Worm (Caenorhabditis elegans) whole organism, L3 larva: Measurements from ENCODE around the gene C38C3.6.

Experiments used
- R02D3.7 ChIP-seq: fragments of 150-350 bp; optimal IDR thresholded peaks from 2 replicates; lab custom pipeline; 2014; ENCODE audit warnings: missing biosample characterization, missing genetic modification characterization
- ama-1 ChIP-seq: fragments of 150-350 bp; optimal IDR thresholded peaks from 2 replicates; lab custom pipeline; 2018
- ceh-16 ChIP-seq: sonication (generic microtip); optimal IDR thresholded peaks from 2 replicates; lab custom pipeline; 2017; ENCODE audit warnings: missing biosample characterization, missing genetic modification characterization
- ceh-28 ChIP-seq: fragments of 150-350 bp; optimal IDR thresholded peaks from 2 replicates; lab custom pipeline; 2014; ENCODE audit warnings: missing biosample characterization, missing genetic modification reagents, missing genetic modification characterization
- ceh-82 ChIP-seq: fragments of 150-350 bp; optimal IDR thresholded peaks from 2 replicates; lab custom pipeline; 2014; ENCODE audit warnings: missing biosample characterization, missing genetic modification characterization
- ceh-9 ChIP-seq: sonication (generic microtip); optimal IDR thresholded peaks from 2 replicates; lab custom pipeline; 2018; ENCODE audit warnings: missing biosample characterization, missing genetic modification characterization
- egl-27 ChIP-seq: sonication (generic microtip); optimal IDR thresholded peaks from 4 replicates; lab custom pipeline; 2017; ENCODE audit warnings: missing biosample characterization, missing genetic modification reagents, missing genetic modification characterization
- egl-5 ChIP-seq: fragments of 150-350 bp; optimal IDR thresholded peaks from 2 replicates; lab custom pipeline; 2017; ENCODE audit warnings: missing biosample characterization, missing genetic modification reagents, missing genetic modification characterization, inconsistent platforms
- elt-2 ChIP-seq: sonication (generic microtip); optimal IDR thresholded peaks from 2 replicates; lab custom pipeline; 2016; ENCODE audit warnings: missing genetic modification reagents, mild to moderate bottlenecking, missing genetic modification characterization, missing compliant biosample characterization
- elt-3 ChIP-seq, 3 experiments: fragments of 150-350 bp in 1 of 3; sonication (generic microtip) in 2 of 3; optimal IDR thresholded peaks; 2 replicates in 2 of 3; 4 replicates in 1 of 3; lab custom pipeline; 2014 to 2017; ENCODE audit warnings: missing biosample characterization in 3 of 3, missing genetic modification characterization in 3 of 3
- fkh-10 ChIP-seq: sonication (generic microtip); optimal IDR thresholded peaks from 2 replicates; lab custom pipeline; 2017; ENCODE audit warnings: missing biosample characterization, missing genetic modification reagents, missing genetic modification characterization
- fkh-2 ChIP-seq: fragments of 150-350 bp; optimal IDR thresholded peaks from 2 replicates; lab custom pipeline; 2014; ENCODE audit warnings: missing biosample characterization, missing genetic modification reagents, missing genetic modification characterization
- hmg-11 ChIP-seq: sonication (generic microtip); optimal IDR thresholded peaks from 2 replicates; lab custom pipeline; 2016; ENCODE audit warnings: missing genetic modification characterization, missing compliant biosample characterization
- jun-1 ChIP-seq: fragments of 150-350 bp; optimal IDR thresholded peaks from 2 replicates; lab custom pipeline; 2014; ENCODE audit warnings: missing biosample characterization, missing genetic modification reagents, missing genetic modification characterization
- lsy-12 ChIP-seq: sonication (generic microtip); optimal IDR thresholded peaks from 2 replicates; lab custom pipeline; 2016; ENCODE audit warnings: mild to moderate bottlenecking, missing genetic modification characterization, missing compliant biosample characterization
- mdl-1 ChIP-seq: fragments of 150-350 bp; optimal IDR thresholded peaks from 2 replicates; lab custom pipeline; 2014; ENCODE audit warnings: missing biosample characterization, missing genetic modification characterization
- nfya-1 ChIP-seq: sonication (generic microtip); optimal IDR thresholded peaks from 2 replicates; lab custom pipeline; 2017; ENCODE audit warnings: missing genetic modification characterization, mild to moderate bottlenecking, missing compliant biosample characterization, antibody characterized with exemption, moderate library complexity; ENCODE audit not compliant: insufficient read depth
- nhr-12 ChIP-seq: fragments of 150-350 bp; optimal IDR thresholded peaks from 2 replicates; lab custom pipeline; 2014; ENCODE audit warnings: missing biosample characterization, missing genetic modification characterization
- nhr-23 ChIP-seq: fragments of 150-350 bp; optimal IDR thresholded peaks from 2 replicates; lab custom pipeline; 2014; ENCODE audit warnings: missing biosample characterization, missing genetic modification reagents, missing genetic modification characterization
- nhr-237 ChIP-seq: fragments of 150-350 bp; optimal IDR thresholded peaks from 2 replicates; lab custom pipeline; 2014; ENCODE audit warnings: missing biosample characterization, missing genetic modification characterization
- nhr-28 ChIP-seq: fragments of 150-350 bp; optimal IDR thresholded peaks from 2 replicates; lab custom pipeline; 2014; ENCODE audit warnings: missing biosample characterization, missing genetic modification characterization
- nhr-43 ChIP-seq: sonication (generic microtip); optimal IDR thresholded peaks from 2 replicates; lab custom pipeline; 2016; ENCODE audit warnings: mild to moderate bottlenecking, missing genetic modification characterization, missing compliant biosample characterization; ENCODE audit not compliant: poor library complexity, severe bottlenecking
- nhr-67 ChIP-seq: fragments of 150-350 bp; optimal IDR thresholded peaks from 2 replicates; lab custom pipeline; 2014; ENCODE audit warnings: missing biosample characterization, missing genetic modification characterization
- nhr-76 ChIP-seq: fragments of 150-350 bp; sonication (generic microtip); optimal IDR thresholded peaks from 5 replicates; lab custom pipeline; 2014; ENCODE audit warnings: missing biosample characterization, missing genetic modification characterization
- nhr-77 ChIP-seq: fragments of 150-350 bp; optimal IDR thresholded peaks from 2 replicates; lab custom pipeline; 2014; ENCODE audit warnings: missing biosample characterization, missing genetic modification characterization
- pha-4 ChIP-seq: fragments of 150-350 bp; optimal IDR thresholded peaks from 2 replicates; lab custom pipeline; 2014; ENCODE audit warnings: missing biosample characterization, missing genetic modification reagents, missing genetic modification characterization
- pqm-1 ChIP-seq: fragments of 150-350 bp; optimal IDR thresholded peaks from 2 replicates; lab custom pipeline; 2017; ENCODE audit warnings: missing biosample characterization, missing genetic modification characterization, inconsistent platforms
- tbx-2 ChIP-seq: sonication (generic microtip); optimal IDR thresholded peaks from 2 replicates; lab custom pipeline; 2016; ENCODE audit warnings: mild to moderate bottlenecking, missing genetic modification characterization, missing compliant biosample characterization
- unc-39 ChIP-seq: sonication (generic microtip); optimal IDR thresholded peaks from 4 replicates; lab custom pipeline; 2017; ENCODE audit warnings: missing biosample characterization, missing genetic modification characterization
- zag-1 ChIP-seq: fragments of 150-350 bp; optimal IDR thresholded peaks from 2 replicates; lab custom pipeline; 2014; ENCODE audit warnings: missing biosample characterization, missing genetic modification characterization
- ztf-4 ChIP-seq: fragments of 150-350 bp; optimal IDR thresholded peaks from 2 replicates; lab custom pipeline; 2014; ENCODE audit warnings: missing biosample characterization, missing genetic modification characterization

Gene C38C3.6

DNA sequence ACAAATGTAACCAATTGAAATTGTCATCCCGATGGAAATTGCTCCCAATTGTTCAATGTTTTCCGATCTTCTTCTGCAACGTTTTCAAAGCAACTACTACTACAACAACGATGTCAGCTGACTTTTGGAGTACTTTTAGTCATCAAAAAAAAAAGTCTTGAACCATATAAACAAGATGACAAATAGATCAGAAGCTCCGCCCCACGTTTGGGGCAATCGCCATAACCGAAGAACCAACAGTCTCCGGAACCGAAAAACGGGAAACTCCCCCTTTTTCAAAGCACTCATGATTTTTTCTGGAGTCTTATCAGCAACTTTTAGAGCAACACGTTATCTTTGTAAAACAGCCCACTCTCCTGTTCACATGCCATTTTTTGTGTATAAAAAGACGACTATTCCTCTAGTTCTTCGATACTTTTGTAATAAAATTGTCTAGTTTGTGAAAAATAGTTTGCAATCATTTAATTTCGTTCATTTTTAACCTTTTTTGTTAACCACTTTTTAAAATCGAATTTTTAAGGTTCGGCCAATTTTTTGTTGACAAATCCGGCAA lies 32.0 kb downstream of the C38C3.6 start:
- no peak for TF ChIP-seq ceh-16 (tag; lab: Kevin White, UChicago)
- no peak for TF ChIP-seq nhr-76
- peak; percentile 85 for TF ChIP-seq elt-2 (tag; lab: Kevin White, UChicago)
- TF ChIP-seq pqm-1 (tag; lab: Kevin White, UChicago): peak; percentile 96
- peak; percentile 64 for TF ChIP-seq jun-1 (tag; lab: Kevin White, UChicago)
- peak; percentile 67 for TF ChIP-seq pha-4 (tag; lab: Kevin White, UChicago)
- no peak for TF ChIP-seq lsy-12 (tag; lab: Kevin White, UChicago)
- no peak for TF ChIP-seq elt-3 (tag; optimal IDR thresholded peaks at IDR 0.05; lab: Kevin White, UChicago)
- TF ChIP-seq hmg-11 (tag; lab: Kevin White, UChicago): no peak
- no peak for TF ChIP-seq nhr-28 (tag; lab: Kevin White, UChicago)

DNA sequence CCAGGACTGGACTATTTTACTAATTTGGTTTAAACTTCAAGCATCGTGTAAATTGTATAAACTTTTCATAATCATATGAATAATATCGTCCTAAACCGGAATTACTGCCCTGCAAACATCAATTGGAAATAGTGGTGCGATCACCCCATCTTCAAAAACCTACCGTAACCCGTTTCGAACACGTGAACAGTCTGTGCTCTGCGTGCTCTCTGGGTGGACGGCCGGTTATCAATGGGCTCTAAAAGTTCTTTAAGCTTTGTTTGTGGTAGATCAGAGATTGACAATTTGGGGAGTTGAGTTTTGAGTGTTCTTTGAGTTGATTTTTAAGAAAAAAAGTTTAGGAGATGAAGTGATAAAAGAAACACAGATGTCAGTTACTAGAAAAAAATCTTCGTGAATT lies 34.8 kb downstream of the C38C3.6 start:
- TF ChIP-seq unc-39 (tag; lab: Kevin White, UChicago) (no peak), pqm-1 (tag; lab: Kevin White, UChicago) (peak; percentile 98), ceh-28 (tag; lab: Kevin White, UChicago) (peak; percentile 20), elt-2 (tag; lab: Kevin White, UChicago) (peak; percentile 82), pha-4 (tag; lab: Kevin White, UChicago) (peak; percentile 64), nhr-43 (tag; lab: Kevin White, UChicago) (no peak), mdl-1 (tag; lab: Kevin White, UChicago) (no peak), jun-1 (tag; lab: Kevin White, UChicago) (peak; percentile 72)

DNA sequence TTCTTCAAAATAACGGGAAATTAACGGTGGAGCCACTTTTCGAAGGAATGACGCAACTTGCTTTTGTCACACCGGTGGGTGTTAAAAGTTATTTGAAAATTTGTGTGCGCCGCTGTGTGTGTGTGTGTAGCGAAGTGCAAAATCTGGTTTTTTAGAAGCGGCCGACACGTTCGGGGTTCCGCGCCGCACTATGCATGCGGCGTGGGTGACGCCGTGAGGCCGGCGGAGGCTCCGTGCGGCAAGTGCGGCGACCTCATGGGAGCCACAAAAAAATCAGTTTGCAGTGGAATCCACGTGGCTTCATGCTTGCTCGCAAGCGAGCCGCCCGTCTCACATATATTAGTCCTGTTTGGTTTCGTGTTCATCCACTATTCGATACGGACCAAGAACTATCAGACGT lies 36.1 kb downstream of the C38C3.6 start:
- TF ChIP-seq ceh-9 (tag; lab: Kevin White, UChicago) (no peak), nhr-76 (no peak), ceh-82 (tag; lab: Kevin White, UChicago) (no peak), ama-1 (lab: Kevin White, UChicago) (no peak)

DNA sequence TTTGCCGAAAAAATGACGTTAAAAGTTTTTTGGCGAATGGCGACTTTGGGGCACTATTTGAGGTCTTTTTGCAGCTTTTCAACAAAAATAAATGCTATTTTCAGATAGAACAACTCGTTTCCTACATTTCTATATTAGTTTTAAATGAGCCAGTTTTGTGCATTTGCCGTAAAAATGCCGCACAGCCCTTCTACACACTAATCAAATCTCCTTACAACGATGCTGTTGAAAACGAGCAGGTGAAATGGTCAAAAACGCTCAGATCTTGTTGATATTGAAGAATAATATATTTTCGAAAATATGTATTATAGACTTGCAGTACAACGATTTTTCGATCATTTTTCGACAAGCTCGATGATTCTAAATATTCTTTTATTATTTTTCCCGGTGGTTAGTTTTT lies 36.6 kb downstream of the C38C3.6 start, which contains the start of gene chil-14:
chil-14 (plus strand) TSS at position 301 of the 400 bp plus-strand sequence.
- no peak for TF ChIP-seq nhr-28 (tag; lab: Kevin White, UChicago)
- no peak for TF ChIP-seq egl-5 (tag; lab: Kevin White, UChicago)
- TF ChIP-seq ceh-9 (tag; lab: Kevin White, UChicago): no peak

DNA sequence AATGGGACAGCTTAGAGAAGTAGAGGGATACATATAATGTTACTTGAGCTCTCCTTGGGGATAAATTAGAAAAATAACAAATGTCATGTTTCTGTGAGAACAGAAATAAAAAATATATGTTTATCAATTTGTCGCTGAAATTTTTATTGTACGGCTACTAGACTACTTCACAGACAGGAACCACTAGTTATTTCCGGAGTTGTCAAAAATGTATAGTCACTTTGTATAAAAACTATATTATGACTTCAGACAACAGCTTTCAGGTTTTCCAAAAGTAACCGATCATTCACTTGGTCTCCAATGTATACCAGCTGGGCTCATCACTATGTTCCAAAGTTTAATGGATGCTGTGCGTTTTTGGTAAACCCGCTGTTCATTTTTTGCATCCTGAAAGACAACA lies 40.1 kb downstream of the C38C3.6 start, which contains the start of gene srj-23:
srj-23 (plus strand) TSS at position 301 of the 400 bp plus-strand sequence.
- TF ChIP-seq fkh-2 (tag; lab: Kevin White, UChicago): no peak

DNA sequence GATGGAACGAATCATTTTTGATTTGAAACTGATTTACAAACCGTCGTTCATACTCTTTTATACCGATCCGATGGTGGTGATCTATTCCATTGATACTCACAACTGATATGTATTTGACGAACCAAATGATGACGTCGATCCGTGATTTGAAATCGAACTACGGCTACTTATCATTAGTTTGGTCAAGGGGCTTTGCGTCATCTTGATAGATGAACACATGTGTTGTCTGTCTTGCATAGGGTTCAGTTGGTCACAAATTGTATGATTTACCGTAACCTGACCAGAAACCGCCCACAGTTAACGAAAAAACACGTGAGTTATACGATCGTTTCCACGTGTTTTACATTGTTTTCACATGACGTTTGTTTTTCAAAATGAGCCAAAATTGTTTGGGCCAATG lies 41.2 kb downstream of the C38C3.6 start, which contains the start of gene cnc-2:
cnc-2 (minus strand) TSS at position 24 of the 400 bp plus-strand sequence.
- TF ChIP-seq nfya-1 (tag; lab: Kevin White, UChicago) (no peak), egl-27 (tag; lab: Kevin White, UChicago) (no peak), nhr-77 (no peak), nhr-237 (tag; lab: Kevin White, UChicago) (no peak), nhr-43 (tag; lab: Kevin White, UChicago) (no peak), ama-1 (lab: Kevin White, UChicago) (no peak), ceh-16 (tag; lab: Kevin White, UChicago) (no peak), R02D3.7 (no peak), tbx-2 (tag; lab: Kevin White, UChicago) (no peak), fkh-2 (tag; lab: Kevin White, UChicago) (no peak), nhr-67 (no peak), zag-1 (tag; lab: Kevin White, UChicago) (no peak), jun-1 (tag; lab: Kevin White, UChicago) (no peak), ztf-4 (tag; lab: Kevin White, UChicago) (no peak), fkh-10 (no peak), nhr-12 (no peak), ceh-9 (tag; lab: Kevin White, UChicago) (no peak), nhr-23 (tag; lab: Kevin White, UChicago) (no peak), pha-4 (tag; lab: Kevin White, UChicago) (no peak), elt-2 (tag; lab: Kevin White, UChicago) (no peak)
